Worm (Caenorhabditis elegans): ENCODE results near the gene Y64G10A.10.

The Y64G10A.10 gene

ce11 chrIV:14224912-14225311 lies 16.3 kb downstream of the Y64G10A.10 start (continued):
- TF ChIP-seq ceh-45 (GFP tag; IDR thresholded peaks at IDR 0.05) (0 out of 2 replicates have a peak, but pooled peaks have one; percentile 21), hlh-15 (tag; optimal IDR thresholded peaks at IDR 0.05) (peak; percentile 15), ceh-6 (GFP tag; optimal IDR thresholded peaks at IDR 0.05) (no peak), pros-1 (tag; optimal IDR thresholded peaks at IDR 0.05) (no peak), ets-4 (tag; optimal IDR thresholded peaks at IDR 0.05) (no peak), odd-2 (tag; optimal IDR thresholded peaks at IDR 0.05) (no peak), gmeb-2 (tag; optimal IDR thresholded peaks at IDR 0.05) (peak; percentile 36), tbx-7 (tag; optimal IDR thresholded peaks at IDR 0.05) (no peak), hlh-13 (GFP tag; optimal IDR thresholded peaks at IDR 0.05) (peak; percentile 2), ceh-24 (tag; optimal IDR thresholded peaks at IDR 0.05) (no peak), ahr-1 (tag; optimal IDR thresholded peaks at IDR 0.05) (no peak), K09A11.1 (tag; optimal IDR thresholded peaks at IDR 0.05; ENCODE audit: insufficient read depth) (peak; percentile 30), F13H6.1 (tag; optimal IDR thresholded peaks at IDR 0.05) (no peak), Y22D7AL.16 (tag; optimal IDR thresholded peaks at IDR 0.05) (no peak), tbx-2 (tag; optimal IDR thresholded peaks at IDR 0.05) (peak; percentile 23), lim-6 (tag; optimal IDR thresholded peaks at IDR 0.05) (no peak), dve-1 (tag; optimal IDR thresholded peaks at IDR 0.05) (no peak), elt-4 (tag; optimal IDR thresholded peaks at IDR 0.05) (no peak), ceh-14 (tag; optimal IDR thresholded peaks at IDR 0.05) (no peak), ceh-9 (tag; optimal IDR thresholded peaks at IDR 0.05) (no peak), madf-2 (tag; optimal IDR thresholded peaks at IDR 0.05) (no peak), npax-4 (tag; optimal IDR thresholded peaks at IDR 0.05) (no peak), hlh-8 (tag; optimal IDR thresholded peaks at IDR 0.05) (no peak), unc-3 (GFP tag; conservative IDR thresholded peaks at IDR 0.05) (no peak), unc-3 (tag; optimal IDR thresholded peaks at IDR 0.05) (no peak), ceh-18 (tag; optimal IDR thresholded peaks at IDR 0.05) (no peak)

- TF ChIP-seq fkh-10 (GFP tag; optimal IDR thresholded peaks at IDR 0.05) (no peak), elt-2 (tag; optimal IDR thresholded peaks at IDR 0.05) (peak; percentile 34)
Observed at ce11 chrIV:14219714-14220113, 21.5 kb downstream of the Y64G10A.10 start, which contains the start of gene sqrd-1. sqrd-1 (plus strand) TSS chrIV:14219871.

ce11 chrIV:14215777-14216176 lies 25.5 kb downstream of the Y64G10A.10 start:
- no peak for TF ChIP-seq pqm-1 (tag; optimal IDR thresholded peaks at IDR 0.05)
- TF ChIP-seq ceh-22 (tag; optimal IDR thresholded peaks at IDR 0.05) = no peak
- TF ChIP-seq hlh-15 (tag; optimal IDR thresholded peaks at IDR 0.05) = no peak
- TF ChIP-seq ztf-16 (tag; optimal IDR thresholded peaks at IDR 0.05) = no peak
- TF ChIP-seq hlh-8 (tag; optimal IDR thresholded peaks at IDR 0.05) = no peak
- no peak for TF ChIP-seq rnt-1 (tag; optimal IDR thresholded peaks at IDR 0.05)
- no peak for TF ChIP-seq che-1 (tag; optimal IDR thresholded peaks at IDR 0.05)
- TF ChIP-seq C38D4.7 (GFP tag; optimal IDR thresholded peaks at IDR 0.05) = no peak
- TF ChIP-seq syd-9 (tag; optimal IDR thresholded peaks at IDR 0.05) = no peak
- TF ChIP-seq F13H6.1 (tag; optimal IDR thresholded peaks at IDR 0.05) = no peak
- TF ChIP-seq ceh-18 (tag; optimal IDR thresholded peaks at IDR 0.05) = no peak
- TF ChIP-seq ama-1 (optimal IDR thresholded peaks at IDR 0.05) = no peak
- no peak for TF ChIP-seq unc-86 (tag; optimal IDR thresholded peaks at IDR 0.05)
- TF ChIP-seq sdc-2 (tag; optimal IDR thresholded peaks at IDR 0.05) = no peak

- TF ChIP-seq ets-4 (tag; optimal IDR thresholded peaks at IDR 0.05) (no peak), T23F11.4 (GFP tag; optimal IDR thresholded peaks at IDR 0.05) (no peak), elt-2 (tag; optimal IDR thresholded peaks at IDR 0.05) (no peak), ceh-9 (tag; optimal IDR thresholded peaks at IDR 0.05) (no peak)
Observed at ce11 chrIV:14203162-14203561, 38.1 kb downstream of the Y64G10A.10 start, which contains the start of gene F02H6.3. F02H6.3 (plus strand) TSS chrIV:14203427.

All from whole organism, late embryonic.